Fruit fly (Drosophila melanogaster) whole organism, embryonic: ENCODE data around the gene CG4301.

Source experiments
- Adf1 ChIP-seq: fragments of 200-800 bp; sonication (Bioruptor generic); IDR thresholded peaks from 2 replicates; pipeline ENCODE4 v1.3.6; 2022; ENCODE audit warnings: missing biosample characterization, missing genetic modification characterization
- Atf-2 ChIP-seq: fragments of 200-800 bp; sonication (Bioruptor generic); optimal IDR thresholded peaks from 2 replicates; lab custom pipeline; 2016; ENCODE audit warnings: missing biosample characterization, missing genetic modification characterization
- BEAF-32 ChIP-seq: fragments of 200-800 bp; sonication (Bioruptor generic); optimal IDR thresholded peaks from 3 replicates; lab custom pipeline; 2017; ENCODE audit warnings: missing biosample characterization, missing genetic modification characterization, mild to moderate bottlenecking, moderate library complexity, missing genetic modification reagents
- BtbVII ChIP-seq: fragments of 200-800 bp; sonication (Bioruptor generic); optimal IDR thresholded peaks from 3 replicates; lab custom pipeline; 2017; ENCODE audit warnings: missing biosample characterization, mild to moderate bottlenecking, missing genetic modification characterization
- CG10462 ChIP-seq: fragments of 200-800 bp; sonication (Bioruptor generic); optimal IDR thresholded peaks from 2 replicates; lab custom pipeline; 2016; ENCODE audit warnings: missing biosample characterization, missing genetic modification characterization
- CG11560 ChIP-seq: fragments of 200-800 bp; sonication (Bioruptor generic); IDR thresholded peaks from 3 replicates; pipeline ENCODE4 v1.3.6; 2022; ENCODE audit warnings: missing biosample characterization, missing genetic modification characterization
- CG12391 ChIP-seq: fragments of 200-800 bp; sonication (Bioruptor generic); optimal IDR thresholded peaks from 3 replicates; lab custom pipeline; 2018; ENCODE audit warnings: missing biosample characterization, mild to moderate bottlenecking, missing genetic modification characterization, moderate library complexity
- CG13123 ChIP-seq: fragments of 200-800 bp; sonication (Bioruptor generic); optimal IDR thresholded peaks from 2 replicates; lab custom pipeline; 2016; ENCODE audit warnings: missing biosample characterization, missing genetic modification characterization
- CG13775 ChIP-seq: fragments of 200-800 bp; sonication (Bioruptor generic); optimal IDR thresholded peaks from 3 replicates; lab custom pipeline; 2017; ENCODE audit warnings: missing biosample characterization, mild to moderate bottlenecking, missing genetic modification characterization
- CG14441 ChIP-seq: fragments of 200-800 bp; sonication (Bioruptor generic); IDR thresholded peaks from 2 replicates; pipeline ENCODE4 v1.3.6; 2022; ENCODE audit warnings: missing biosample characterization, missing genetic modification characterization
- CG15514 ChIP-seq: fragments of 200-800 bp; sonication (Bioruptor generic); optimal IDR thresholded peaks from 3 replicates; lab custom pipeline; 2017; ENCODE audit warnings: missing biosample characterization, missing genetic modification characterization, mild to moderate bottlenecking, moderate library complexity, missing genetic modification reagents
- CG17912 ChIP-seq: fragments of 200-800 bp; sonication (Bioruptor generic); optimal IDR thresholded peaks from 2 replicates; lab custom pipeline; 2018; ENCODE audit warnings: missing biosample characterization, mild to moderate bottlenecking, missing genetic modification characterization
- CG1792 ChIP-seq: fragments of 200-800 bp; sonication (Bioruptor generic); optimal IDR thresholded peaks from 2 replicates; lab custom pipeline; 2016; ENCODE audit warnings: missing biosample characterization, missing genetic modification characterization
- CG31365 ChIP-seq: fragments of 200-800 bp; sonication (Bioruptor generic); optimal IDR thresholded peaks from 2 replicates; lab custom pipeline; 2018; ENCODE audit warnings: missing biosample characterization, mild to moderate bottlenecking, missing genetic modification characterization
- CG3281 ChIP-seq: fragments of 200-800 bp; sonication (Bioruptor generic); optimal IDR thresholded peaks from 3 replicates; lab custom pipeline; 2017; ENCODE audit warnings: missing biosample characterization, mild to moderate bottlenecking, missing genetic modification characterization
- CG4360 ChIP-seq: fragments of 200-800 bp; sonication (Bioruptor generic); IDR thresholded peaks from 2 replicates; pipeline ENCODE4 v1.3.6; 2022; ENCODE audit warnings: missing biosample characterization, missing genetic modification characterization
- CG4730 ChIP-seq: fragments of 200-800 bp; sonication (Bioruptor generic); IDR thresholded peaks from 2 replicates; pipeline ENCODE4 v1.3.6; 2022; ENCODE audit warnings: missing biosample characterization, missing genetic modification characterization
- CG6683 ChIP-seq: fragments of 200-800 bp; sonication (Bioruptor generic); optimal IDR thresholded peaks from 2 replicates; lab custom pipeline; 2017; ENCODE audit warnings: missing biosample characterization, mild to moderate bottlenecking, missing genetic modification characterization, missing genetic modification reagents
- CG7357 ChIP-seq: fragments of 200-800 bp; sonication (Bioruptor generic); IDR thresholded peaks from 3 replicates; pipeline ENCODE4 v1.3.6; 2022; ENCODE audit warnings: missing biosample characterization, missing genetic modification characterization
- CG8924 ChIP-seq: fragments of 200-800 bp; optimal IDR thresholded peaks from 3 replicates; lab custom pipeline; 2019; ENCODE audit warnings: missing biosample characterization, mild to moderate bottlenecking, missing genetic modification characterization, moderate library complexity
- CG9876 ChIP-seq: fragments of 200-800 bp; sonication (Bioruptor generic); optimal IDR thresholded peaks from 2 replicates; lab custom pipeline; 2016; ENCODE audit warnings: missing biosample characterization, missing genetic modification characterization
- Dip2 ChIP-seq: fragments of 200-800 bp; sonication (Bioruptor generic); IDR thresholded peaks from 2 replicates; pipeline ENCODE4 v1.3.6; 2022; ENCODE audit warnings: missing biosample characterization, missing genetic modification characterization
- Dref ChIP-seq: fragments of 200-800 bp; sonication (Bioruptor generic); IDR thresholded peaks from 2 replicates; pipeline ENCODE4 v1.3.6; 2022; ENCODE audit warnings: missing biosample characterization, missing genetic modification characterization
- ERR ChIP-seq: fragments of 200-800 bp; sonication (Bioruptor generic); optimal IDR thresholded peaks from 2 replicates; lab custom pipeline; 2016; ENCODE audit warnings: missing biosample characterization, missing genetic modification characterization
- HLH4C ChIP-seq: fragments of 200-800 bp; sonication (Bioruptor generic); IDR thresholded peaks from 3 replicates; pipeline ENCODE4 v1.3.6; 2022; ENCODE audit warnings: missing biosample characterization, missing genetic modification characterization; ENCODE audit not compliant: partially characterized antibody
- Hand ChIP-seq: fragments of 200-800 bp; sonication (Bioruptor generic); optimal IDR thresholded peaks from 2 replicates; lab custom pipeline; 2017; ENCODE audit warnings: mild to moderate bottlenecking, missing biosample characterization, missing genetic modification reagents, missing genetic modification characterization
- Mad ChIP-seq: fragments of 200-800 bp; sonication (Bioruptor generic); optimal IDR thresholded peaks from 2 replicates; lab custom pipeline; 2016; ENCODE audit warnings: missing biosample characterization, missing genetic modification characterization
- NFAT ChIP-seq: fragments of 200-800 bp; sonication (Bioruptor generic); IDR thresholded peaks from 2 replicates; pipeline ENCODE4 v1.3.6; 2022; ENCODE audit warnings: missing biosample characterization, missing genetic modification characterization
- Stat92E ChIP-seq, 3 experiments: fragments of >200 bp in 2 of 3; fragments of 200-800 bp in 1 of 3; sonication (Bioruptor generic) in 1 of 3; optimal IDR thresholded peaks; 2 replicates each; lab custom pipeline; 2017 to 2019; ENCODE audit warnings: missing biosample characterization in 3 of 3, missing genetic modification characterization in 3 of 3, mild to moderate bottlenecking in 1 of 3, moderate library complexity in 1 of 3
- Vsx1 ChIP-seq: fragments of 200-800 bp; sonication (Bioruptor generic); optimal IDR thresholded peaks from 2 replicates; lab custom pipeline; 2017; ENCODE audit warnings: missing biosample characterization, mild to moderate bottlenecking, missing genetic modification characterization, missing genetic modification reagents
- amos ChIP-seq: fragments of 200-800 bp; sonication (Bioruptor generic); IDR thresholded peaks from 2 replicates; pipeline ENCODE4 v1.3.6; 2022; ENCODE audit warnings: missing biosample characterization, missing genetic modification characterization; ENCODE audit not compliant: partially characterized antibody
- cad ChIP-seq: fragments of >200 bp; optimal IDR thresholded peaks from 2 replicates; lab custom pipeline; 2017; ENCODE audit warnings: missing biosample characterization, missing genetic modification characterization
- cg ChIP-seq: fragments of 200-800 bp; sonication (Bioruptor generic); optimal IDR thresholded peaks from 3 replicates; lab custom pipeline; 2019; ENCODE audit warnings: missing biosample characterization, mild to moderate bottlenecking, missing genetic modification characterization, moderate library complexity
- fu2 ChIP-seq: fragments of 200-800 bp; sonication (Bioruptor generic); optimal IDR thresholded peaks from 2 replicates; lab custom pipeline; 2016; ENCODE audit warnings: missing biosample characterization, missing genetic modification characterization
- grau ChIP-seq: fragments of 200-800 bp; optimal IDR thresholded peaks from 3 replicates; lab custom pipeline; 2019; ENCODE audit warnings: missing biosample characterization, mild to moderate bottlenecking, missing genetic modification characterization, moderate library complexity
- gsb ChIP-seq: fragments of 200-800 bp; sonication (Bioruptor generic); IDR thresholded peaks from 2 replicates; pipeline ENCODE4 v1.3.6; 2022; ENCODE audit warnings: missing biosample characterization, missing genetic modification characterization
- lov ChIP-seq, 2 experiments: fragments of 200-800 bp in 1 of 2; fragments of >200 bp in 1 of 2; sonication (Bioruptor generic) in 1 of 2; IDR thresholded peaks in 1 of 2; optimal IDR thresholded peaks in 1 of 2; 2 replicates in 1 of 2; 3 replicates in 1 of 2; pipeline versions ENCODE4 v1.3.6 to Lab custom; 2017 to 2022; ENCODE audit warnings: missing biosample characterization in 1 of 2, missing genetic modification characterization in 1 of 2
- nom ChIP-seq: fragments of 200-800 bp; sonication (Bioruptor generic); optimal IDR thresholded peaks from 2 replicates; lab custom pipeline; 2017; ENCODE audit warnings: missing biosample characterization, missing genetic modification characterization, mild to moderate bottlenecking, moderate library complexity, missing genetic modification reagents
- odd ChIP-seq: fragments of 200-800 bp; sonication (Bioruptor generic); optimal IDR thresholded peaks from 2 replicates; lab custom pipeline; 2017; ENCODE audit warnings: missing biosample characterization, mild to moderate bottlenecking, missing genetic modification characterization
- otp ChIP-seq: fragments of 200-800 bp; sonication (Bioruptor generic); IDR thresholded peaks from 3 replicates; pipeline ENCODE4, ENCODE4 v1.3.6; 2022; ENCODE audit warnings: missing biosample characterization, missing genetic modification characterization
- pros ChIP-seq: fragments of 200-800 bp; sonication (Bioruptor generic); optimal IDR thresholded peaks from 3 replicates; lab custom pipeline; 2019; ENCODE audit warnings: missing biosample characterization, mild to moderate bottlenecking, missing genetic modification characterization, moderate library complexity
- row ChIP-seq: fragments of 200-800 bp; sonication (Bioruptor generic); IDR thresholded peaks from 3 replicates; pipeline ENCODE4 v1.3.6; 2022; ENCODE audit warnings: missing biosample characterization, missing genetic modification characterization
- scrt ChIP-seq: fragments of 200-800 bp; sonication (Bioruptor generic); optimal IDR thresholded peaks from 2 replicates; lab custom pipeline; 2018; ENCODE audit warnings: missing biosample characterization, mild to moderate bottlenecking, missing genetic modification characterization, moderate library complexity
- slbo ChIP-seq: fragments of 200-800 bp; sonication (Bioruptor generic); IDR thresholded peaks from 2 replicates; pipeline ENCODE4 v1.3.6; 2022; ENCODE audit warnings: missing biosample characterization, missing genetic modification characterization
- stc ChIP-seq: fragments of 200-800 bp; sonication (Bioruptor generic); IDR thresholded peaks from 2 replicates; pipeline ENCODE4 v1.3.6; 2022; ENCODE audit warnings: missing biosample characterization, missing genetic modification characterization
- zf30C ChIP-seq: fragments of 200-800 bp; sonication (Bioruptor generic); optimal IDR thresholded peaks from 3 replicates; lab custom pipeline; 2018; ENCODE audit warnings: missing biosample characterization, mild to moderate bottlenecking, missing genetic modification characterization
- zfh1 ChIP-seq: fragments of 200-800 bp; sonication (Bioruptor generic); IDR thresholded peaks from 3 replicates; pipeline ENCODE4 v1.3.6; 2022; ENCODE audit warnings: missing biosample characterization, missing genetic modification characterization

Gene CG4301

dm6 chrX:16426478-16427052 is 21.3 kb downstream of the CG4301 start (continued):
- no peak for TF ChIP-seq zf30C (GFP tag; lab: Kevin White, UChicago)
- TF ChIP-seq Dref (GFP tag; lab: Robert Waterston, UW), result peak; percentile 47
- TF ChIP-seq CG6683, result no peak
- TF ChIP-seq BtbVII (GFP tag; lab: Kevin White, UChicago), result no peak
- TF ChIP-seq CG14441 (GFP tag; lab: Robert Waterston, UW), result no peak
- TF ChIP-seq BEAF-32 (GFP tag; lab: Kevin White, UChicago), result peak; percentile 9
- TF ChIP-seq fu2, result no peak
- no peak for TF ChIP-seq slbo (GFP tag; lab: Robert Waterston, UW)
- TF ChIP-seq Atf-2 (GFP tag; lab: Kevin White, UChicago), result no peak
- peak; percentile 4 for TF ChIP-seq CG12391
- no peak for TF ChIP-seq CG4730
- peak; percentile 1 for TF ChIP-seq CG15514 (GFP tag; lab: Kevin White, UChicago)
- TF ChIP-seq CG13775 (GFP tag; lab: Kevin White, UChicago), result no peak
- TF ChIP-seq CG3281, result no peak
- TF ChIP-seq nom, result peak; percentile 51
- TF ChIP-seq CG9876 (GFP tag; lab: Kevin White, UChicago), result no peak
- TF ChIP-seq Hand, result no peak
- no peak for TF ChIP-seq CG13123 (GFP tag; lab: Kevin White, UChicago)
- TF ChIP-seq cad (GFP tag; lab: Kevin White, UChicago), result no peak
- TF ChIP-seq Stat92E (GFP tag; optimal IDR thresholded peaks at IDR 0.05; lab: Kevin White, UChicago), result peak in 1 of 3 experiments; percentile 13
- TF ChIP-seq row (GFP tag; lab: Robert Waterston, UW), result peak; percentile 34; the same call in 1 of the 3 replicates
- no peak for TF ChIP-seq CG10462 (GFP tag; lab: Kevin White, UChicago)
- no peak for TF ChIP-seq Adf1 (GFP tag; lab: Robert Waterston, UW)
- TF ChIP-seq otp, result no peak
- no peak for TF ChIP-seq gsb (GFP tag; lab: Robert Waterston, UW)
- peak; percentile 8 for TF ChIP-seq odd (GFP tag; lab: Kevin White, UChicago)
- peak; percentile 84 for TF ChIP-seq CG4360 (GFP tag; lab: Robert Waterston, UW)
- TF ChIP-seq grau, result peak; percentile 12
- TF ChIP-seq Dip2 (GFP tag; lab: Robert Waterston, UW), result no peak
- no peak for TF ChIP-seq zfh1
- peak; percentile 88 for TF ChIP-seq pros (GFP tag; lab: Kevin White, UChicago)
- no peak for TF ChIP-seq CG11560 (tag; lab: Robert Waterston, UW)
- no peak for TF ChIP-seq CG31365 (tag; lab: Kevin White, UChicago)
- no peak for TF ChIP-seq Vsx1 (GFP tag; lab: Kevin White, UChicago)
- TF ChIP-seq cg, result peak; percentile 8
- TF ChIP-seq CG7357 (GFP tag; lab: Robert Waterston, UW), result no peak
- TF ChIP-seq HLH4C, result 0 out of 3 replicates have a peak, but pooled peaks have one; percentile 11
- no peak for TF ChIP-seq CG1792 (GFP tag; lab: Kevin White, UChicago)
- no peak for TF ChIP-seq stc (GFP tag; lab: Robert Waterston, UW)
- no peak for TF ChIP-seq lov (optimal IDR thresholded peaks at IDR 0.05; lab: Kevin White, UChicago)
- no peak for TF ChIP-seq lov (GFP tag; IDR thresholded peaks at IDR 0.05; lab: Robert Waterston, UW)
- TF ChIP-seq scrt (GFP tag; lab: Kevin White, UChicago), result peak; percentile 31
- TF ChIP-seq NFAT (GFP tag; lab: Robert Waterston, UW), result peak; percentile 10; the same call in 1 of the 2 replicates
- TF ChIP-seq CG17912 (GFP tag; lab: Kevin White, UChicago), result no peak
- peak; percentile 6 for TF ChIP-seq CG8924 (tag; lab: Kevin White, UChicago)
- TF ChIP-seq Mad (GFP tag; lab: Kevin White, UChicago), result no peak
- TF ChIP-seq amos (GFP tag; lab: Robert Waterston, UW), result no peak
- TF ChIP-seq ERR (GFP tag; lab: Kevin White, UChicago), result no peak
